1 fruit fly cellular context compared by ENCODE assay signal in the genomic region with DNA sequence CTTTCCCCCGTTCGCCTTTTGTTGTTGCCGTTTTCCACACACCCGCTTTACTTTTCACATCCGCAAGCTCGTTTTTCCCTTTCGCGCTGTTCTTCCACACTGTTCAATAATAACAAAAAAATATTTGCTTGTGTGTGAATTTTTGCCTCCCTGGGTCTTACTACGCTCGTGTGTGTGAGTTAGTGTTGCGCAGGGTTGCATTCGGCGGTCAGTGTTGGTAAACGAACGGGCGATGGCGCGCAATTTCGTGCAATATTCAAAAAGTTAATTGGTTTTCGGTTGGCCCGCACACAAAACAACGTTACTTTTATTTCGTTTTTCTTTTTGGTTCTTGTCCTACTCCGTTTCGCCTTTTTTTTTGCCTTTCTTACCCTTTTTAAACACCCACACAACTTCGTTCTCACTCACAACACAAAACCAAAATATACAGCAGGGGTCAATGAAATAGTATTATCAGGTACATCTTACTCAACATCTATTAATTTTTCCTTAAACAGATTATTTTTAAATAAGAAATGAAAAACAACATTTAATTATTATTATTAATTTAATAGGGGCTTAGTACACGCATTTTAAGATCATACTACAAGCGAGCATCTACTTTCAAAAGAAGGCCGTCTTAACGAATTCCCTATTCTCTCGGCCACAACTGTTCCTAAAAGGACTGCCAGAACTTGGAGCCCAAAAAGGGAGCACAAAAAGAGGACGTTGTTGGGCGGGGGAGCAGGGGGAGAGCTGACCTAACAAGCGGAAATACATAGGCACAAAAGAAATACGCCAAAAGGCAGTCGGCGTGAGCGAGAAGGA.
TF ChIP-seq lines count a peak whose summit lies in the region.

No protein-coding gene starts in this region.

TF ChIP-seq in whole organism, embryonic, 481 proteins besides CTCF, POLR2A, EP300 and RAD21 (continued from another document):
- no peak for TF ChIP-seq CG3065 (GFP tag; optimal IDR thresholded peaks at IDR 0.05; lab: Kevin White, UChicago)
- TF ChIP-seq corto (GFP tag; optimal IDR thresholded peaks at IDR 0.05; lab: Kevin White, UChicago) = no peak
- TF ChIP-seq CG13424 (tag; optimal IDR thresholded peaks at IDR 0.05; lab: Kevin White, UChicago) = no peak
- TF ChIP-seq CG1233 (GFP tag; optimal IDR thresholded peaks at IDR 0.05; lab: Kevin White, UChicago) = no peak
- no peak for TF ChIP-seq az2 (GFP tag; optimal IDR thresholded peaks at IDR 0.05; lab: Kevin White, UChicago)
- TF ChIP-seq repo (GFP tag; optimal IDR thresholded peaks at IDR 0.05; lab: Kevin White, UChicago) = peak; percentile 25
- no peak for TF ChIP-seq wdn (GFP tag; IDR thresholded peaks at IDR 0.05; lab: Robert Waterston, UW)
- no peak for TF ChIP-seq schlank (tag; optimal IDR thresholded peaks at IDR 0.05; lab: Kevin White, UChicago)
- TF ChIP-seq CG13775 (GFP tag; optimal IDR thresholded peaks at IDR 0.05; lab: Kevin White, UChicago) = no peak
- no peak for TF ChIP-seq CkIIα-i1 (GFP tag; IDR thresholded peaks at IDR 0.05; lab: Robert Waterston, UW)
- TF ChIP-seq D19B (GFP tag; optimal IDR thresholded peaks at IDR 0.05; lab: Kevin White, UChicago) = no peak
- TF ChIP-seq br (optimal IDR thresholded peaks at IDR 0.05; lab: Kevin White, UChicago) = no peak
- TF ChIP-seq Ptx1 (GFP tag; IDR thresholded peaks at IDR 0.05; lab: Robert Waterston, UW) = no peak
- TF ChIP-seq CG15514 (GFP tag; optimal IDR thresholded peaks at IDR 0.05; lab: Kevin White, UChicago) = peak; percentile 86
- TF ChIP-seq CG15011 (GFP tag; optimal IDR thresholded peaks at IDR 0.05; lab: Kevin White, UChicago) = no peak
- no peak for TF ChIP-seq CG17568 (GFP tag; optimal IDR thresholded peaks at IDR 0.05; lab: Kevin White, UChicago)
- no peak for TF ChIP-seq row (GFP tag; IDR thresholded peaks at IDR 0.05; lab: Robert Waterston, UW)
- no peak for TF ChIP-seq Hr78 (GFP tag; optimal IDR thresholded peaks at IDR 0.05; lab: Kevin White, UChicago)
- TF ChIP-seq fru (optimal IDR thresholded peaks at IDR 0.05; lab: Kevin White, UChicago) = no peak
- no peak for TF ChIP-seq sens-2 (GFP tag; IDR thresholded peaks at IDR 0.05; lab: Robert Waterston, UW)
- peak; percentile 10 for TF ChIP-seq pum (GFP tag; optimal IDR thresholded peaks at IDR 0.05; lab: Kevin White, UChicago)
- TF ChIP-seq CG7963 (GFP tag; IDR thresholded peaks at IDR 0.05; lab: Robert Waterston, UW; ENCODE audit: partially characterized antibody) = no peak
- TF ChIP-seq CG2889 (GFP tag; IDR thresholded peaks at IDR 0.05; lab: Robert Waterston, UW) = no peak
- peak; percentile 55 for TF ChIP-seq BEAF-32 (GFP tag; optimal IDR thresholded peaks at IDR 0.05; lab: Kevin White, UChicago)
- no peak for TF ChIP-seq tgo (GFP tag; IDR thresholded peaks at IDR 0.05; lab: Robert Waterston, UW)
- no peak for TF ChIP-seq CG5953 (GFP tag; IDR thresholded peaks at IDR 0.05; lab: Robert Waterston, UW)
- no peak for TF ChIP-seq CG33557 (GFP tag; optimal IDR thresholded peaks at IDR 0.05; lab: Kevin White, UChicago)
- no peak for TF ChIP-seq Aef1 (GFP tag; IDR thresholded peaks at IDR 0.05; lab: Robert Waterston, UW)
- TF ChIP-seq jing (GFP tag; optimal IDR thresholded peaks at IDR 0.05; lab: Kevin White, UChicago) = no peak
- TF ChIP-seq nerfin-2 (GFP tag; IDR thresholded peaks at IDR 0.05; lab: Robert Waterston, UW; ENCODE audit: partially characterized antibody) = no peak
- no peak for TF ChIP-seq CG17328 (GFP tag; IDR thresholded peaks at IDR 0.05; lab: Robert Waterston, UW)
- no peak for TF ChIP-seq Doc3 (GFP tag; IDR thresholded peaks at IDR 0.05; lab: Robert Waterston, UW; ENCODE audit: partially characterized antibody)
- TF ChIP-seq Lpt (GFP tag; optimal IDR thresholded peaks at IDR 0.05; lab: Kevin White, UChicago) = no peak
- peak; percentile 6; the same call in 1 of the 2 replicates for TF ChIP-seq CG13287 (GFP tag; IDR thresholded peaks at IDR 0.05; lab: Robert Waterston, UW; ENCODE audit: partially characterized antibody)
- no peak for TF ChIP-seq Fer1 (GFP tag; optimal IDR thresholded peaks at IDR 0.05; lab: Kevin White, UChicago)
- no peak for TF ChIP-seq CG12104 (GFP tag; optimal IDR thresholded peaks at IDR 0.05; lab: Kevin White, UChicago)
- peak; percentile 60 for TF ChIP-seq seq (GFP tag; IDR thresholded peaks at IDR 0.05; lab: Robert Waterston, UW)
- TF ChIP-seq fd96Cb (tag; optimal IDR thresholded peaks at IDR 0.05; lab: Kevin White, UChicago) = no peak
- no peak for TF ChIP-seq pfk (GFP tag; optimal IDR thresholded peaks at IDR 0.05; lab: Kevin White, UChicago)
